Fruit fly (Drosophila melanogaster): Measurements from ENCODE around the gene corto.

- no peak for TF ChIP-seq EcR (GFP tag; optimal IDR thresholded peaks at IDR 0.05)
- TF ChIP-seq rn (GFP tag; IDR thresholded peaks at IDR 0.05) = no peak
- peak; percentile 39 for TF ChIP-seq CG14655 (GFP tag; optimal IDR thresholded peaks at IDR 0.05)
- TF ChIP-seq CG32121 (GFP tag; IDR thresholded peaks at IDR 0.05) = no peak
- TF ChIP-seq CG12605 (GFP tag; IDR thresholded peaks at IDR 0.05) = no peak
- peak; percentile 79 for TF ChIP-seq CG9948 (tag; optimal IDR thresholded peaks at IDR 0.05)
- peak; percentile 73 for TF ChIP-seq CG34367 (tag; optimal IDR thresholded peaks at IDR 0.05)
- no peak for TF ChIP-seq Ets98B (GFP tag; IDR thresholded peaks at IDR 0.05)
- TF ChIP-seq CG15710 (tag; optimal IDR thresholded peaks at IDR 0.05) = peak; percentile 45
- TF ChIP-seq Pif1A (GFP tag; optimal IDR thresholded peaks at IDR 0.05) = peak; percentile 16
- 0 out of 3 replicates have a peak, but pooled peaks have one; percentile 32 for TF ChIP-seq CG4496 (GFP tag; IDR thresholded peaks at IDR 0.05)
- TF ChIP-seq CG8301 (tag; optimal IDR thresholded peaks at IDR 0.05) = peak; percentile 33
- TF ChIP-seq D1 (tag; optimal IDR thresholded peaks at IDR 0.05) = no peak
These were observed 25.5 kb upstream of the corto start for dm6 chr3R:5112409-5112808.
